Worm (Caenorhabditis elegans) whole organism, L2 larva: ENCODE data around the gene cyp-33D3.
A peak's percentile ranks its signal among the peaks of the same experiment; 100 is the strongest.

Experiments
- C34F6.9 ChIP-seq: fragments of 150-350 bp; optimal IDR thresholded peaks from 2 replicates; lab custom pipeline; 2014; ENCODE audit warnings: missing biosample characterization, missing genetic modification characterization
- F13H6.1 ChIP-seq: sonication (generic microtip); optimal IDR thresholded peaks from 2 replicates; lab custom pipeline; 2016; ENCODE audit warnings: missing genetic modification characterization, missing compliant biosample characterization
- Y55F3AM.14 ChIP-seq: fragments of 200-800 bp; sonication (Bioruptor generic); optimal IDR thresholded peaks from 2 replicates; lab custom pipeline; 2018; ENCODE audit warnings: mild to moderate bottlenecking, missing genetic modification characterization, missing compliant biosample characterization
- aly-2 ChIP-seq: fragments of 150-350 bp; optimal IDR thresholded peaks from 2 replicates; lab custom pipeline; 2014; ENCODE audit warnings: missing biosample characterization, missing genetic modification characterization
- ceh-82 ChIP-seq: fragments of 150-350 bp; optimal IDR thresholded peaks from 2 replicates; lab custom pipeline; 2014; ENCODE audit warnings: missing biosample characterization, missing genetic modification characterization
- crh-2 ChIP-seq: sonication (generic microtip); optimal IDR thresholded peaks from 2 replicates; lab custom pipeline; 2017; ENCODE audit warnings: missing biosample characterization, missing genetic modification characterization
- elt-3 ChIP-seq: sonication (generic microtip); optimal IDR thresholded peaks from 2 replicates; lab custom pipeline; 2017; ENCODE audit warnings: missing biosample characterization, missing genetic modification characterization
- fos-1 ChIP-seq: fragments of 150-350 bp; optimal IDR thresholded peaks from 2 replicates; lab custom pipeline; 2014; ENCODE audit warnings: missing biosample characterization, missing genetic modification characterization
- gmeb-1 ChIP-seq: fragments of 150-350 bp; optimal IDR thresholded peaks from 2 replicates; lab custom pipeline; 2014; ENCODE audit warnings: missing biosample characterization, missing genetic modification characterization
- lin-11 ChIP-seq: fragments of 150-350 bp; sonication (generic microtip); optimal IDR thresholded peaks from 2 replicates; lab custom pipeline; 2014; ENCODE audit warnings: missing biosample characterization, missing genetic modification characterization, inconsistent platforms, mixed read lengths
- mab-5 ChIP-seq: fragments of 150-350 bp; optimal IDR thresholded peaks from 2 replicates; lab custom pipeline; 2014; ENCODE audit warnings: missing biosample characterization, missing genetic modification characterization
- mdl-1 ChIP-seq, 2 experiments: fragments of 150-350 bp in 1 of 2; sonication (generic microtip) in 1 of 2; optimal IDR thresholded peaks; 2 replicates each; lab custom pipeline; 2017; ENCODE audit warnings: missing biosample characterization in 2 of 2, missing genetic modification characterization in 2 of 2
- nhr-12 ChIP-seq: fragments of 150-350 bp; optimal IDR thresholded peaks from 2 replicates; lab custom pipeline; 2014; ENCODE audit warnings: missing biosample characterization, missing genetic modification characterization
- nhr-129 ChIP-seq: fragments of 150-350 bp; optimal IDR thresholded peaks from 2 replicates; lab custom pipeline; 2014; ENCODE audit warnings: missing biosample characterization, missing genetic modification characterization
- nhr-21 ChIP-seq: fragments of 150-350 bp; optimal IDR thresholded peaks from 2 replicates; lab custom pipeline; 2014; ENCODE audit warnings: missing biosample characterization, missing genetic modification characterization
- nhr-23 ChIP-seq: fragments of 150-350 bp; optimal IDR thresholded peaks from 2 replicates; lab custom pipeline; 2014; ENCODE audit warnings: missing biosample characterization, missing genetic modification reagents, missing genetic modification characterization
- nhr-6 ChIP-seq: fragments of 150-350 bp; optimal IDR thresholded peaks from 2 replicates; lab custom pipeline; 2014; ENCODE audit warnings: missing biosample characterization, missing genetic modification characterization
- sem-4 ChIP-seq: fragments of 150-350 bp; optimal IDR thresholded peaks from 2 replicates; lab custom pipeline; 2014; ENCODE audit warnings: missing biosample characterization, missing genetic modification reagents, missing genetic modification characterization
- sma-3 ChIP-seq: sonication (generic microtip); optimal IDR thresholded peaks from 2 replicates; lab custom pipeline; 2016; ENCODE audit warnings: missing genetic modification reagents, missing genetic modification characterization, missing compliant biosample characterization
- sma-9 ChIP-seq, 2 experiments: fragments of 150-350 bp in 1 of 2; sonication (generic microtip) in 1 of 2; optimal IDR thresholded peaks; 2 replicates each; lab custom pipeline; 2014 to 2016; ENCODE audit warnings: missing genetic modification characterization in 2 of 2, mild to moderate bottlenecking in 1 of 2, missing biosample characterization in 1 of 2, missing compliant biosample characterization in 1 of 2, missing genetic modification reagents in 1 of 2, moderate library complexity in 1 of 2
- unc-39 ChIP-seq: fragments of 150-350 bp; optimal IDR thresholded peaks from 2 replicates; lab custom pipeline; 2014; ENCODE audit warnings: missing biosample characterization, missing genetic modification characterization
- unc-55 ChIP-seq: fragments of 150-350 bp; sonication (generic microtip); optimal IDR thresholded peaks from 3 replicates; lab custom pipeline; 2014; ENCODE audit warnings: missing biosample characterization, missing genetic modification reagents, missing genetic modification characterization
- zag-1 ChIP-seq: fragments of 150-350 bp; optimal IDR thresholded peaks from 2 replicates; lab custom pipeline; 2014; ENCODE audit warnings: missing biosample characterization, missing genetic modification characterization
- ztf-11 ChIP-seq: sonication (generic microtip); optimal IDR thresholded peaks from 2 replicates; lab custom pipeline; 2017; ENCODE audit warnings: missing biosample characterization, missing genetic modification characterization
- ztf-4 ChIP-seq: fragments of 150-350 bp; optimal IDR thresholded peaks from 2 replicates; lab custom pipeline; 2014; ENCODE audit warnings: missing biosample characterization, missing genetic modification characterization

The cyp-33D3 gene

ce11 chrV:18790658-18791057 is 46.4 kb downstream of the cyp-33D3 start, which contains the start of gene nhr-231:
TSS of gene nhr-231 (plus strand) at chrV:18790958.
- TF ChIP-seq nhr-129 (no peak), fos-1 (tag; lab: Kevin White, UChicago) (peak; percentile 34)

ce11 chrV:18787417-18787918 is 49.6 kb downstream of the cyp-33D3 start, which contains the start of gene Y17D7B.2:
TSS of gene Y17D7B.2 (plus strand) at chrV:18787739.
- TF ChIP-seq mdl-1 (tag; optimal IDR thresholded peaks at IDR 0.05; lab: Kevin White, UChicago) (no peak), unc-55 (GFP tag; lab: Kevin White, UChicago) (no peak), elt-3 (tag; lab: Kevin White, UChicago) (no peak), unc-39 (tag; lab: Kevin White, UChicago) (no peak), fos-1 (tag; lab: Kevin White, UChicago) (peak; percentile 73)

ce11 chrV:18786694-18787093 is 50.3 kb downstream of the cyp-33D3 start, which contains the start of gene Y17D7B.3:
TSS of gene Y17D7B.3 (minus strand) at chrV:18786794.
- TF ChIP-seq C34F6.9 (tag; lab: Kevin White, UChicago) = no peak
- TF ChIP-seq nhr-6 = no peak
- TF ChIP-seq zag-1 (tag; lab: Kevin White, UChicago) = no peak
- TF ChIP-seq sem-4 (tag; lab: Kevin White, UChicago) = no peak
- no peak for TF ChIP-seq gmeb-1
- no peak for TF ChIP-seq mab-5 (tag; lab: Kevin White, UChicago)
- no peak for TF ChIP-seq ztf-11
- TF ChIP-seq nhr-12 (tag; lab: Kevin White, UChicago) = no peak
- no peak for TF ChIP-seq lin-11 (tag; lab: Kevin White, UChicago)
- no peak for TF ChIP-seq Y55F3AM.14 (GFP tag; lab: Kevin White, UChicago)
- TF ChIP-seq aly-2 (tag; lab: Kevin White, UChicago) = no peak
- no peak for TF ChIP-seq nhr-23 (tag; lab: Kevin White, UChicago)
- no peak for TF ChIP-seq ztf-4 (tag; lab: Kevin White, UChicago)
- no peak for TF ChIP-seq ceh-82 (tag; lab: Kevin White, UChicago)
- no peak for TF ChIP-seq nhr-21 (tag; lab: Kevin White, UChicago)

ce11 chrV:18783474-18783873 is 53.6 kb downstream of the cyp-33D3 start, which contains the start of gene Y17D7B.10:
TSS of gene Y17D7B.10 (plus strand) at chrV:18783716.
- TF ChIP-seq ztf-4 (tag; lab: Kevin White, UChicago) (no peak), lin-11 (tag; lab: Kevin White, UChicago) (peak; percentile 32)

ce11 chrV:18782747-18783146 is 54.3 kb downstream of the cyp-33D3 start:
- TF ChIP-seq crh-2 (tag; lab: Kevin White, UChicago) (peak; percentile 11), sma-3 (no peak), F13H6.1 (tag; lab: Kevin White, UChicago) (no peak), sma-9 (GFP tag; optimal IDR thresholded peaks at IDR 0.05; lab: Kevin White, UChicago) (peak; percentile 60), sma-9 (tag; optimal IDR thresholded peaks at IDR 0.05; lab: Kevin White, UChicago) (no peak), unc-39 (tag; lab: Kevin White, UChicago) (no peak), fos-1 (tag; lab: Kevin White, UChicago) (peak; percentile 58)
